Fruit fly (Drosophila melanogaster) whole organism: ENCODE data around the gene Trc8.

Source experiments
- CG8478 ChIP-seq: fragments of >200 bp; optimal IDR thresholded peaks from 2 replicates; lab custom pipeline; 2018; ENCODE audit warnings: inconsistent platforms
- Dll ChIP-seq: fragments of >200 bp; optimal IDR thresholded peaks from 2 replicates; lab custom pipeline; 2017
- psq ChIP-seq: fragments of >200 bp; optimal IDR thresholded peaks from 2 replicates; lab custom pipeline; 2017

dm6 chr3R:29496315-29496714 lies 7.3 kb downstream of the Trc8 start:
- TF ChIP-seq psq (lab: Kevin White, UChicago) (no peak), CG8478 (no peak), Dll (no peak)
